Worm (Caenorhabditis elegans): ENCODE data around the gene M01H9.3.
A peak's percentile ranks its signal among the peaks of the same experiment; 100 is the strongest.

The M01H9.3 gene

ce11 chrIV:4477009-4477471 lies at the start of gene M01H9.3:
M01H9.3 (minus strand) TSS chrIV:4477059.
- no peak for TF ChIP-seq nhr-76 (tag; optimal IDR thresholded peaks at IDR 0.05)
- no peak for TF ChIP-seq unc-62 (GFP tag; optimal IDR thresholded peaks at IDR 0.05)
- TF ChIP-seq nhr-2 (tag; optimal IDR thresholded peaks at IDR 0.05), result no peak
- TF ChIP-seq snpc-4 (tag; optimal IDR thresholded peaks at IDR 0.05), result no peak
- no peak for TF ChIP-seq flh-1 (GFP tag; optimal IDR thresholded peaks at IDR 0.05)
- no peak for TF ChIP-seq sem-2 (GFP tag; optimal IDR thresholded peaks at IDR 0.05)
- TF ChIP-seq pha-4 (tag; optimal IDR thresholded peaks at IDR 0.05), result no peak
- no peak for TF ChIP-seq sptf-1 (tag; optimal IDR thresholded peaks at IDR 0.05)
- TF ChIP-seq unc-120 (tag; optimal IDR thresholded peaks at IDR 0.05; ENCODE audit: poor library complexity, severe bottlenecking), result peak; percentile 35
- no peak for TF ChIP-seq ztf-11 (tag; optimal IDR thresholded peaks at IDR 0.05)
- no peak for TF ChIP-seq mab-5 (tag; optimal IDR thresholded peaks at IDR 0.05)
- TF ChIP-seq nhr-12 (tag; optimal IDR thresholded peaks at IDR 0.05), result no peak
- no peak for TF ChIP-seq drap-1 (GFP tag; optimal IDR thresholded peaks at IDR 0.05)
- no peak for TF ChIP-seq ceh-43 (GFP tag; optimal IDR thresholded peaks at IDR 0.05)
- TF ChIP-seq mep-1 (tag; optimal IDR thresholded peaks at IDR 0.05), result peak; percentile 19
- no peak for TF ChIP-seq mls-2 (tag; optimal IDR thresholded peaks at IDR 0.05)
- no peak for TF ChIP-seq ces-1 (GFP tag; optimal IDR thresholded peaks at IDR 0.05)

DNA sequence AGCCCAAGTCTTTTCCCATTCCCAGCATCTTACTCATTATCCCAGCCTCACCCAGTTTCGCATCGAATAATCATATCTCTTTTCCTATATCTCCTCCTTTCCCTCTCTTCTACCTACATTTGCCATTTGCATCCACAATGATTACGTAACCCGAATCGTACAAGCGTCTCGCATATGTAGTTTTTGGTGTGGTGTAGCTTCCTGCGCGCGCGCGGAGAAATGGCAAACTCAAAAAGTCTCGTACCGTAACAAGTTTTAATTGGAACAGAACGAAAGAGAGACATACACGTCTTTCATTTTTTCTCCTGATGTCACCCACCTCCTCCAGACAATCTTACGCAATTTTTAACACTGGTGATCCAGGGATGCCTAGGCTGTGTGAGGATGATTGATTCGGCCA lies 49.2 kb upstream of the M01H9.3 start:
- TF ChIP-seq unc-39 (tag; optimal IDR thresholded peaks at IDR 0.05) (no peak), nhr-28 (tag; optimal IDR thresholded peaks at IDR 0.05) (no peak), unc-62 (GFP tag; optimal IDR thresholded peaks at IDR 0.05) (no peak), ceh-43 (GFP tag; optimal IDR thresholded peaks at IDR 0.05) (no peak), zip-8 (tag; optimal IDR thresholded peaks at IDR 0.05) (no peak), lin-32 (GFP tag; optimal IDR thresholded peaks at IDR 0.05) (no peak), ces-1 (GFP tag; optimal IDR thresholded peaks at IDR 0.05) (no peak), mls-2 (tag; optimal IDR thresholded peaks at IDR 0.05) (no peak), mep-1 (tag; optimal IDR thresholded peaks at IDR 0.05) (no peak), snpc-4 (tag; optimal IDR thresholded peaks at IDR 0.05) (no peak)

DNA sequence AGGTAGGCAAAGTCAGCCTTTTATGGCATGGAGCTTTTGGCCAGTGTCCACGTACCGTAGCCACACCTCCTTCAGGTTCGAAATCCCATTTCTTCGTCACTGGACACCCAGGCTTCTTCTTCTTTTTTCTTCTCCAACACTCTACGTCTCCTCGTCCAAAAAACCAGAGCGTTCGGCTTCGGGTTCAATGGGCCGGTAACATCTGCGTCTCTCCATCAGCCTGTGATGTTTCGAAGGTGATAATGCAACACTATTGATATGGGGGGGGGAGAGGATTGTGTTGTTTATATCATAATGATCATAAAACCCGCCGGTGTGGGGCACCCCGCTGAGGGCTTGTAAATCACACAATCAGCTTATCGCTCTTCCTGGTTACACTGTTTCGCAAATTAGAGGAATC lies 48.1 kb upstream of the M01H9.3 start, which contains the start of gene ZK180.6:
TSS of gene ZK180.6 (minus strand) at position 101 of the 400 bp plus-strand sequence.
- no peak for TF ChIP-seq bed-3 (GFP tag; optimal IDR thresholded peaks at IDR 0.05)
- TF ChIP-seq blmp-1 (tag; optimal IDR thresholded peaks at IDR 0.05), result no peak

DNA sequence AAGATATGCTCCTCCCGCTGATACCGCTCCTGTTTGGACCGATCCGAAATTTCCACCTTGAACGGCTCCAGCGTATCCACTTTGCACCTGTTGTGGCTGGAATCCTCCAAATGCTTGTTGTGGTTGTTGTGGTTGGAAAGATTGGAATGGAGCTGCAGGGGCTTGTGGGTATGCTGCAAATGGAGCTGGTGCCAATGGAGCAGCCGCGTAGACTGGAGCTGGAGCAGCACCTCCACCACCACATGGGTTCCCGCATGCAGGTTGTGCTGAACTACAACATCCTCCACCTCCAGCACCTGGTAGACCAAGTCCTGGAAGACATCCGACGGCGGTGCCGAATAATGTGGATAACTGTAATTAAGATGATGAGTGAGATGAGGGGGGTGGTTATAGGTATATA lies 46.6 kb upstream of the M01H9.3 start:
- TF ChIP-seq elt-1 (tag; optimal IDR thresholded peaks at IDR 0.05; ENCODE audit: borderline replicate concordance, insufficient read depth) (no peak), ces-1 (GFP tag; optimal IDR thresholded peaks at IDR 0.05) (no peak), zip-8 (tag; optimal IDR thresholded peaks at IDR 0.05) (no peak), ceh-43 (GFP tag; optimal IDR thresholded peaks at IDR 0.05) (no peak), ceh-83 (GFP tag; optimal IDR thresholded peaks at IDR 0.05) (no peak), lin-13 (tag; optimal IDR thresholded peaks at IDR 0.05) (no peak)

DNA sequence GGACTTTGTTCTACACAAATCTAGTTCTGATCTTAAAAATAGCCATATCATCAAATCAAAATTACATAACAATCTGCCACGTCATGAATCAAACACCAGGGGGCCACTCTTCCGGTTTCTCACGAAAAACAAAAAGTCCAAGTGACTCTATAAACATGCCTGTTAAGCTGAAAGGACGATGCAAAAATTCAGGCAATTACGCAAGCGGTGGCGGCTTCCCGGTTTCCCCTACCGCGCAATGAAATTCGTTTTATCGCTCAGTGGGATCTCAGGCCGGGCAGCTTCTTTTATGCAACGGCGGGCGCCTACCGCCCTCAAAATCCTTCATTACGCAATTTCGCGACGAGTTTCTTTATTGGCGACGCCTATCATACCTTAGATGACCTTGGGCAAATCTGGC lies 42.9 kb upstream of the M01H9.3 start:
- no peak for TF ChIP-seq drap-1 (GFP tag; optimal IDR thresholded peaks at IDR 0.05)
- TF ChIP-seq ceh-39 (tag; optimal IDR thresholded peaks at IDR 0.05), result no peak
- TF ChIP-seq M03D4.4 (tag; optimal IDR thresholded peaks at IDR 0.05), result no peak
- no peak for TF ChIP-seq sptf-1 (tag; optimal IDR thresholded peaks at IDR 0.05)
- no peak for TF ChIP-seq mep-1 (tag; optimal IDR thresholded peaks at IDR 0.05)
- no peak for TF ChIP-seq nhr-237 (tag; optimal IDR thresholded peaks at IDR 0.05)
- no peak for TF ChIP-seq nhr-2 (tag; optimal IDR thresholded peaks at IDR 0.05)
- TF ChIP-seq hlh-1 (tag; optimal IDR thresholded peaks at IDR 0.05), result no peak
- no peak for TF ChIP-seq ceh-83 (GFP tag; optimal IDR thresholded peaks at IDR 0.05)
- no peak for TF ChIP-seq lsy-2 (tag; optimal IDR thresholded peaks at IDR 0.05)
- no peak for TF ChIP-seq blmp-1 (tag; optimal IDR thresholded peaks at IDR 0.05)
- no peak for TF ChIP-seq cnd-1 (tag; optimal IDR thresholded peaks at IDR 0.05)
- TF ChIP-seq ham-2 (GFP tag; optimal IDR thresholded peaks at IDR 0.05), result no peak
- no peak for TF ChIP-seq lin-32 (GFP tag; optimal IDR thresholded peaks at IDR 0.05)
- TF ChIP-seq sem-2 (GFP tag; optimal IDR thresholded peaks at IDR 0.05), result no peak
- TF ChIP-seq ceh-43 (GFP tag; optimal IDR thresholded peaks at IDR 0.05), result no peak
- TF ChIP-seq elt-1 (tag; optimal IDR thresholded peaks at IDR 0.05; ENCODE audit: borderline replicate concordance, insufficient read depth), result no peak
- no peak for TF ChIP-seq unc-39 (tag; optimal IDR thresholded peaks at IDR 0.05)
- TF ChIP-seq nhr-12 (tag; optimal IDR thresholded peaks at IDR 0.05), result no peak
- TF ChIP-seq mls-2 (tag; optimal IDR thresholded peaks at IDR 0.05), result no peak

All from whole organism, mixed stage, embryonic.